Worm (Caenorhabditis elegans): ENCODE results near the gene C15H7.4.
"Not testable (repeated sequence)": the region's sequence is repeated elsewhere in the genome, so short reads cannot be mapped to it uniquely, and the experiment has no call there.

The C15H7.4 gene

DNA sequence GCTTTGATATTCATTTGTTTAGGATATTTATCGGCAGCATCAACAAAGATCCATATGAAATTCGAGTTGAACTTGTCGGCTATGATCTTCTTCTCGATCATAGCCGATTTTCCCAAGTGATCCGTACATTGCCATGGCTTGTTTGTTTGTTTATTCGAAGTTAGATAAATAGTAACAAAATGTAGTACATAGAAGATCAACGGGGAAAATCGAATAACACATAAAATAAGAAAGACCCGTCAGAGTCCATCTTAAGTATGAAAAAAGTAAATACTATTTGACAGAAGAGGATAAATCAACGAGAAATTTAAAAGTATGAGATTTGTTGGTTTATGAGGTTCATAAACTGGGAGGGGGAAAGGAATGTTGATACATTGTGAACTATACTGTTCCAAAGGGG lies 27.0 kb upstream of the C15H7.4 start, which contains the start of gene C07A9.5:
TSS of gene C07A9.5 (minus strand) at position 101 of the 400 bp plus-strand sequence.
- not testable (repeated sequence) for TF ChIP-seq B0310.2 (tag; optimal IDR thresholded peaks at IDR 0.05); ama-1 (optimal IDR thresholded peaks at IDR 0.05); hmbx-1 (tag; optimal IDR thresholded peaks at IDR 0.05)

DNA sequence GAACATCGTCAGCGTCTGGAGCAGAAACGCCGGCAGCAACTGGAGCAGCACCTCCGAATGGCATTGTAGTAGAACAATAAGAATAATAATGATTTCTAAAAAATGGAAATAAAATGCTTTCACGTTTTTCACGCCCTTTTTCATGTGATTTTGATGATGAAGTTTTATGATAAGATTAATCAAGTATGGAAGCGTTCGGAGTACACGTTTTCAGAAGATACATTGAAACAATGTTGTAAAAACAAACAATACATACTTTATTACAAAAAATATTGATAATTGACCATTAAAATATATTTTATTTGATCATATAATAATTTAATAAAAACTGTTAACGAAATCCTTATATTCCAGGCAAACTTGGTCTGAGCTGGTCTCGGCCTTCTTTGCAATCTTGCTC lies 25.5 kb upstream of the C15H7.4 start, which contains the start of gene C07A9.13:
TSS of gene C07A9.13 (minus strand) at position 101 of the 400 bp plus-strand sequence.
- not testable (repeated sequence) for TF ChIP-seq pes-1 (GFP tag; IDR thresholded peaks at IDR 0.05); F13C5.2 (tag; optimal IDR thresholded peaks at IDR 0.05); hnd-1 (tag; optimal IDR thresholded peaks at IDR 0.05)

DNA sequence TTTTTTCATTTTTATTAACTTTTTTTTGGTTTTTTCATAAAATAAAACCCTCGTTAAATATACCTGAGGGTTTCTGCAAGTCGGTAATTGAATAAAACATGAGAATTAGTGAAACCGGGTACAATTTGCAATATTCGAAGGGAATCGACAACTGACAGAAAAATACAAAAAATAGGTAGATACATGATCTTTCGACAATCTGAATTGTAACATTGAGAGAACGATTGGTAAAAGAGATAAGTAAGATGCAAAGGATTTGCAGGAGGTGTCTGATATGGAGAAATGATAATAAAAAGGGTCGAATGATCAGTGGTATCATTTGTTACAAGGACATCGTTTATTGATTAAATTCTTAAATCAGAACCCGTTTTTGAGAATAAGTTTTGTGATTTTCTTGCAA lies 23.1 kb upstream of the C15H7.4 start, which contains the start of gene ugt-60:
TSS of gene ugt-60 (minus strand) at position 233 of the 400 bp plus-strand sequence.
- TF ChIP-seq tra-4 (tag; optimal IDR thresholded peaks at IDR 0.05) (no peak), scrt-1 (GFP tag; IDR thresholded peaks at IDR 0.05) (no peak), aly-1 (tag; optimal IDR thresholded peaks at IDR 0.05) (no peak), ceh-36 (tag; optimal IDR thresholded peaks at IDR 0.05) (no peak), hmg-4 (GFP tag; optimal IDR thresholded peaks at IDR 0.05) (no peak)

DNA sequence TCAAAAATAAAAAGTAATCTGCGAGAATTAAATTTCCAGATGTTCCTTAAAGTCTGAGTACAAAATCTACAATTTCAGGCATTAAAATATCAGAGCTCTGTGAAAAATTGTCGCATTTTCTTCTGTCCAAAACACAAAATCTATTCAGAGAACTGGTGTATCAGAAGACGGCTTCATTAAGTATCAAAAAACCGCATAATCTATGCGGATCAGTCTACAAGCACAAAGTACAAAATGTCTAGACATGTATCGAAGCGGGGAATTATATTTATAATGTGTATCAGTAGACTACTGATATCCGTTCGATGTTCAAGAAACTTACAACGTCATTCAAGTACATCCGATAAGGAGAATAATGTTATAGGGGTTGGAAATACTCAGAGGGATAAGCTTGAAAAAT lies 13.8 kb upstream of the C15H7.4 start:
- TF ChIP-seq tbx-11 (GFP tag; IDR thresholded peaks at IDR 0.05): no peak
- no peak for TF ChIP-seq hnd-1 (tag; optimal IDR thresholded peaks at IDR 0.05)
- TF ChIP-seq ama-1 (optimal IDR thresholded peaks at IDR 0.05): no peak
- no peak for TF ChIP-seq sea-1 (GFP tag; conservative IDR thresholded peaks at IDR 0.05)
- TF ChIP-seq ets-7 (tag; optimal IDR thresholded peaks at IDR 0.05): no peak
- TF ChIP-seq ceh-13 (GFP tag; optimal IDR thresholded peaks at IDR 0.05): no peak
- TF ChIP-seq ceh-36 (tag; optimal IDR thresholded peaks at IDR 0.05): no peak

DNA sequence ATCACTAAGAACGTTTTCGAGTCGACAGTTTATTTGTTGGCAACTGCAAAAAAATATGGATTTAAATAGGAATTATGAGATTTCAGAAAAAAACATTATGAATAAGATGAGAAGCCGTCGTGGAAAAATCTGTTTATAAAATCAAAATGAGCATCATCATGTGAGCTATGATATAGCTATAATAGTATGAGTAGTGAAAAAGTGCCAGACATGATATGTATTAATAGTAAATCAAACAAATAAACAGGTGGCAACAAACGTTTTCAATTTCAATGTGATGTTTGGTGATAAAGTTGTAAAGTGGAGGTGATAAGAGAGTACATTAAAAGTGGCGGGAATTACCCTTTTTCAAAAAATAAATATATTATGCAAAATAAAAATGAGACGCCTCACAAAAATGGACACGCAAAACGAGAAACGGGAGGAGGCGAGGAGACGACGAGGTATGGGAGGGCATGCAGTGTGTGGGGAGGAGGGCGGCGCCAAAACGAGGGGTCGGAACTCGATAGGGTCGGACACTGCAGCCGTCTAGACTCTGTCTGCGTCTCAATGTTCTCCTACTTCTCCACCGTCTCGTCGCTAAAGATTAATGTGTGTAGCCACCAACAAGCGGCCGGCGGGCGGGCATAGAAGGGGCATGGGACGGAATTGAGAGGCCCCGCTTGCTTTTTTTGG lies 12.0 kb upstream of the C15H7.4 start, which contains the start of gene C07A9.9:
TSS of gene C07A9.9 (minus strand) at position 51 of the 675 bp plus-strand sequence.
- peak; percentile 86 for TF ChIP-seq hmg-4 (GFP tag; optimal IDR thresholded peaks at IDR 0.05)
- TF ChIP-seq ama-1 (optimal IDR thresholded peaks at IDR 0.05): no peak
- TF ChIP-seq flt-1 (GFP tag; IDR thresholded peaks at IDR 0.05): peak; percentile 19; the same call in 1 of the 2 replicates
- peak; percentile 31; the same call in 1 of the 2 replicates for TF ChIP-seq tbx-37 (GFP tag; conservative IDR thresholded peaks at IDR 0.05)
- TF ChIP-seq ceh-13 (GFP tag; optimal IDR thresholded peaks at IDR 0.05): no peak
- TF ChIP-seq pes-1 (GFP tag; IDR thresholded peaks at IDR 0.05): peak; percentile 35; the same call in 1 of the 2 replicates
- TF ChIP-seq F13C5.2 (tag; optimal IDR thresholded peaks at IDR 0.05): peak; percentile 67

DNA sequence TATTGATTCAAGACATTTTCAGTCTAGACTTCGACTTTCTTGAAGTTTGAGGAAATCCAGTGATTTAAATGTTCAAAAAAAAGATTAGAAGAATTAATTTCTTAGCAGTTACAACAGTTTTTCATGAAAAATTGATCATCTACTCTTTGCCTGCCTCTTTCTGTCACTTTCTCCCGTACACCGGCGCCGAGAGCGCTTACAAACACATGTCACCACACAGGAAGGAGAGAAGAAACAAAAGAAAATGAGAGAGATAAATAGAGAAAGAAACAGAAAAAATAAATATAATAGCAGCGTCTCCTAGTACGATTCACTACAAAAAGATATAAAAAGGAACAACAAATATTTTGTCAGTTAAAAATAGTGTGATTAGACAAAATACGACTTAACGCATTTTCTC lies 11.0 kb upstream of the C15H7.4 start:
- no peak for TF ChIP-seq hmg-4 (GFP tag; optimal IDR thresholded peaks at IDR 0.05)
- TF ChIP-seq hnd-1 (tag; optimal IDR thresholded peaks at IDR 0.05): no peak
- TF ChIP-seq B0310.2 (tag; optimal IDR thresholded peaks at IDR 0.05): no peak
- TF ChIP-seq tbx-37 (GFP tag; conservative IDR thresholded peaks at IDR 0.05): no peak
- no peak for TF ChIP-seq flt-1 (GFP tag; IDR thresholded peaks at IDR 0.05)
- no peak for TF ChIP-seq ama-1 (optimal IDR thresholded peaks at IDR 0.05)
- TF ChIP-seq hmbx-1 (tag; optimal IDR thresholded peaks at IDR 0.05): no peak
- no peak for TF ChIP-seq pes-1 (GFP tag; IDR thresholded peaks at IDR 0.05)

DNA sequence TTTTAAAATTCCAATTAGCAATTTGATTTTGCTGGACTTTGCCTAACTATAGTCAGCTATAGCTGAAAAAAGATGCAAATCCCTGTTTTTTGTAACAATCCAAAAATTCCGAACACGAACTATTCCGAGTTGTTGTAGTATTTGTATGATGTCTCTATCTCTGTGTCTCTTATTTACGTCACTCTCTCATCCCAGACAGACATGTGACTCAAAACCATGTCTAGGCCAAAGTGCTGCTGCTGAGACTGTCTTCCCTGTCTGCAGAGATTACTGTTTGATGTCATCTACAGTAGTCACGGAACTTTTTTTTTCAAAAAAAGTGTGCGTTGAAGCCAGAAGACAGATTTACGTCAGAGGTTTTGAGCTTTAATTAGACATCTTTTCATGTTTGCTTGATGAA lies 10.5 kb upstream of the C15H7.4 start:
- TF ChIP-seq ceh-13 (GFP tag; optimal IDR thresholded peaks at IDR 0.05) (no peak), F13C5.2 (tag; optimal IDR thresholded peaks at IDR 0.05) (no peak), hmg-4 (GFP tag; optimal IDR thresholded peaks at IDR 0.05) (no peak)

DNA sequence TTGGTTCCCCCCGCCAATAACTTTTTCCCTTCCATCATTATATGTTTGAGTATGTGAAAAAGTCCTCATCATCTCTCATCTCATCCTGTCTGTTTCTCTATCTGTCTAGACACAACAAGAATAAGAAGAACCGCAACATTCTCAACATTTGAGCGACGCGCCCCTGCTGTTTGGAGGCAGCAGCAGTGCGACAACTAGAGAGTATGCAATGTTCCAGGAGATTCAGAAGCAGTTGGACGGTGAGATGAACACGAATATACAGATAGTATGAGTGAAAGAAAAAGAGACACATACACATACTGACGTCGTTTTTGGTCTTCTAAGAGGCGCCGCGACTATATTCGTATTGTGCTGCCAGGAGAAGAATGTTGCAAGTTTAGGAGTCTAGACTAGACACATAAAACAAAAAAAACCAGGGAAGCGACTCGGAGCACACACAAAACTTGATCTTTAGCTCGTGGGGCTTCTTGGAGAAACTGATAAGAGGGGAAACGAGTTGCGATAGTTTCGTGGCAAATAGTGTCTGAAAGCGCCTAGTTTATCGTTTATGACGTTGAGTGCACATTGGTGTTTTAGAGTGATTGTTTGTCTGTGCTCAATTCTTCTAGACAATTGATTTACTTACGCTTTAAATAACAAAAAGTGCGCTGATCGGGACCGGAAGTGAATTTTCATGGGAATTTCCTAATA lies 9.9 kb upstream of the C15H7.4 start:
- TF ChIP-seq F13C5.2 (tag; optimal IDR thresholded peaks at IDR 0.05): no peak
- TF ChIP-seq hnd-1 (tag; optimal IDR thresholded peaks at IDR 0.05): no peak
- TF ChIP-seq tra-4 (tag; optimal IDR thresholded peaks at IDR 0.05): no peak
- TF ChIP-seq ets-7 (tag; optimal IDR thresholded peaks at IDR 0.05): no peak

DNA sequence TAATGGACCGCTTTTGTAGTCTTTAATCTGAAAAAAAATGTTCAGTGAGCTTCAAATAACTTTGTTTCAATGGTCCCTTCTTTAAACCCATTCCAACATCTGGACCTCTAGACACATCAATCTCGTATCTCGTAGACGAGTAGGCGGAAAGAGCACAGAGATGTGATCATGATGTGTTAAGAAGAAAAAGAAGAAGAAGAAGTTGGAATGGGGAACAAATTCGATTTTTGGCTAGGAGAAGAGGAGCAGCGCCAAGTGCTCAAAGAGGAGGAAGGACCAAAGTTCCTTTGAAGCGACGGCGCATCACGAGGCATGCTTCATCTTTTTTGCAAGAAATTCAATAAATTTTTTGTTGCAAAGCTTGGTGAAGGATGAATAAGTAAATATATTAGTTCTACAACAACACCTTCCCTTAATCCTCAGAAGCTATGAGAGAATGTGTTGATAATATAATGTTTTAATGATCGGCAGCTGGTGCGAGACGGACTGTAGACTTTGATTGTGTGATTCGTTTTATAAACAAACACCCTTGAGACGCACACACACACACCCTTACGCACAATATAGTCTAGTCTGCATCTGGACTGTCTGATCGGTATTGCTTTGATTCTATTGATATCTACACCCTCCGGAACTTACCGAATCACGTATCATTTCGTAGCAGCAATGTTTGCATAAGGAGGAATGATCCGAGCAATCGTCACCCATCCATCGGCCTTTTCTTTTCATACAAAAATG lies 9.0 kb upstream of the C15H7.4 start:
- TF ChIP-seq tra-4 (tag; optimal IDR thresholded peaks at IDR 0.05) (no peak), flt-1 (GFP tag; IDR thresholded peaks at IDR 0.05) (no peak), aly-1 (tag; optimal IDR thresholded peaks at IDR 0.05) (no peak), tbx-37 (GFP tag; conservative IDR thresholded peaks at IDR 0.05) (no peak), B0310.2 (tag; optimal IDR thresholded peaks at IDR 0.05) (no peak), ceh-36 (tag; optimal IDR thresholded peaks at IDR 0.05) (no peak), sea-1 (GFP tag; conservative IDR thresholded peaks at IDR 0.05) (no peak), hnd-1 (tag; optimal IDR thresholded peaks at IDR 0.05) (no peak), ceh-13 (GFP tag; optimal IDR thresholded peaks at IDR 0.05) (no peak)

All from whole organism, early embryonic.